Worm (Caenorhabditis elegans) whole organism, late embryonic: ENCODE measurements around the gene eri-1.

ENCODE experiments used
- C38D4.7 ChIP-seq: fragments of 200-800 bp; sonication (Bioruptor generic); optimal IDR thresholded peaks from 2 replicates; lab custom pipeline; 2018; ENCODE audit warnings: mild to moderate bottlenecking, missing genetic modification characterization, moderate library complexity, missing compliant biosample characterization
- K09A11.1 ChIP-seq: sonication (generic microtip); optimal IDR thresholded peaks from 2 replicates; lab custom pipeline; 2017; ENCODE audit warnings: antibody characterized with exemption, mild to moderate bottlenecking, missing genetic modification characterization, missing compliant biosample characterization; ENCODE audit not compliant: insufficient read depth
- T23F11.4 ChIP-seq: fragments of 200-800 bp; sonication (Bioruptor generic); optimal IDR thresholded peaks from 2 replicates; lab custom pipeline; 2018; ENCODE audit warnings: mild to moderate bottlenecking, missing genetic modification characterization, missing compliant biosample characterization
- ahr-1 ChIP-seq: sonication (generic microtip); optimal IDR thresholded peaks from 2 replicates; lab custom pipeline; 2016; ENCODE audit warnings: missing genetic modification characterization, missing compliant biosample characterization
- ama-1 ChIP-seq: fragments of 150-350 bp; optimal IDR thresholded peaks from 2 replicates; lab custom pipeline; 2014
- ceh-14 ChIP-seq: sonication (generic microtip); optimal IDR thresholded peaks from 2 replicates; lab custom pipeline; 2016; ENCODE audit warnings: missing genotype, missing genetic modification characterization, missing compliant biosample characterization
- ceh-18 ChIP-seq: sonication (generic microtip); optimal IDR thresholded peaks from 2 replicates; lab custom pipeline; 2016; ENCODE audit warnings: missing genetic modification characterization, missing compliant biosample characterization
- ceh-2 ChIP-seq: sonication (generic microtip); optimal IDR thresholded peaks from 2 replicates; lab custom pipeline; 2016; ENCODE audit warnings: missing genotype, missing genetic modification characterization, missing compliant biosample characterization
- ceh-22 ChIP-seq: sonication (generic microtip); optimal IDR thresholded peaks from 2 replicates; lab custom pipeline; 2017; ENCODE audit warnings: missing biosample characterization, missing genetic modification characterization
- ceh-30 ChIP-seq: fragments of 150-350 bp; optimal IDR thresholded peaks from 2 replicates; lab custom pipeline; 2014; ENCODE audit warnings: missing biosample characterization, missing genetic modification characterization
- ceh-31 ChIP-seq: sonication (generic microtip); optimal IDR thresholded peaks from 2 replicates; lab custom pipeline; 2016; ENCODE audit warnings: missing genetic modification characterization, missing compliant biosample characterization
- ceh-34 ChIP-seq: sonication (generic microtip); optimal IDR thresholded peaks from 2 replicates; lab custom pipeline; 2016; ENCODE audit warnings: mild to moderate bottlenecking, missing genetic modification characterization, missing compliant biosample characterization
- ceh-48 ChIP-seq: sonication (generic microtip); optimal IDR thresholded peaks from 2 replicates; lab custom pipeline; 2016; ENCODE audit warnings: missing genetic modification characterization, inconsistent platforms, missing compliant biosample characterization
- ceh-9 ChIP-seq: sonication (generic microtip); optimal IDR thresholded peaks from 2 replicates; lab custom pipeline; 2016; ENCODE audit warnings: mild to moderate bottlenecking, missing genetic modification characterization, inconsistent platforms, missing compliant biosample characterization
- dve-1 ChIP-seq: sonication (generic microtip); optimal IDR thresholded peaks from 2 replicates; lab custom pipeline; 2017; ENCODE audit warnings: antibody characterized with exemption, mild to moderate bottlenecking, missing genetic modification characterization, missing compliant biosample characterization
- elt-4 ChIP-seq: sonication (generic microtip); optimal IDR thresholded peaks from 2 replicates; lab custom pipeline; 2016; ENCODE audit warnings: missing genetic modification characterization, missing compliant biosample characterization
- ets-4 ChIP-seq: sonication (generic microtip); optimal IDR thresholded peaks from 2 replicates; lab custom pipeline; 2016; ENCODE audit warnings: missing genetic modification characterization, missing compliant biosample characterization
- eyg-1 ChIP-seq: sonication (generic microtip); optimal IDR thresholded peaks from 2 replicates; lab custom pipeline; 2016; ENCODE audit warnings: missing genotype, missing genetic modification characterization, missing compliant biosample characterization
- fkh-10 ChIP-seq: fragments of 150-350 bp; optimal IDR thresholded peaks from 2 replicates; lab custom pipeline; 2014; ENCODE audit warnings: missing biosample characterization, missing genetic modification reagents, missing genetic modification characterization
- fkh-6 ChIP-seq: sonication (generic microtip); optimal IDR thresholded peaks from 2 replicates; lab custom pipeline; 2016; ENCODE audit warnings: missing genetic modification characterization, missing compliant biosample characterization
- gmeb-2 ChIP-seq: sonication (generic microtip); optimal IDR thresholded peaks from 2 replicates; lab custom pipeline; 2016; ENCODE audit warnings: missing genetic modification characterization, inconsistent platforms, missing compliant biosample characterization
- hlh-6 ChIP-seq: sonication (generic microtip); optimal IDR thresholded peaks from 2 replicates; lab custom pipeline; 2016; ENCODE audit warnings: missing genotype, missing genetic modification characterization, missing compliant biosample characterization
- hlh-8 ChIP-seq: sonication (generic microtip); optimal IDR thresholded peaks from 2 replicates; lab custom pipeline; 2016; ENCODE audit warnings: missing genotype, missing genetic modification characterization, missing compliant biosample characterization
- lin-11 ChIP-seq: fragments of 200-800 bp; sonication (Bioruptor generic); optimal IDR thresholded peaks from 2 replicates; lab custom pipeline; 2018; ENCODE audit warnings: mild to moderate bottlenecking, missing genetic modification characterization, missing compliant biosample characterization
- mec-3 ChIP-seq: sonication (generic microtip); optimal IDR thresholded peaks from 2 replicates; lab custom pipeline; 2016; ENCODE audit warnings: borderline replicate concordance, missing genetic modification characterization, missing compliant biosample characterization
- nfya-1 ChIP-seq: sonication (generic microtip); optimal IDR thresholded peaks from 2 replicates; lab custom pipeline; 2017; ENCODE audit warnings: missing genetic modification characterization, mild to moderate bottlenecking, missing compliant biosample characterization, antibody characterized with exemption, moderate library complexity
- nhr-232 ChIP-seq: sonication (generic microtip); optimal IDR thresholded peaks from 2 replicates; lab custom pipeline; 2016; ENCODE audit warnings: missing genetic modification characterization, missing compliant biosample characterization
- npax-4 ChIP-seq: sonication (generic microtip); optimal IDR thresholded peaks from 2 replicates; lab custom pipeline; 2016; ENCODE audit warnings: missing genetic modification characterization, missing compliant biosample characterization
- pat-9 ChIP-seq: fragments of 200-800 bp; sonication (Bioruptor generic); optimal IDR thresholded peaks from 2 replicates; lab custom pipeline; 2018; ENCODE audit warnings: mild to moderate bottlenecking, missing genetic modification characterization, moderate library complexity, missing compliant biosample characterization
- pax-1 ChIP-seq: fragments of 150-350 bp; optimal IDR thresholded peaks from 2 replicates; lab custom pipeline; 2014; ENCODE audit warnings: missing biosample characterization, missing genetic modification characterization
- pha-2 ChIP-seq: sonication (generic microtip); optimal IDR thresholded peaks from 2 replicates; lab custom pipeline; 2017; ENCODE audit warnings: mild to moderate bottlenecking, missing genetic modification characterization, missing compliant biosample characterization
- pha-4 ChIP-seq: fragments of 150-350 bp; optimal IDR thresholded peaks from 2 replicates; lab custom pipeline; 2018; ENCODE audit warnings: missing biosample characterization, missing genetic modification reagents, missing genetic modification characterization
- pqm-1 ChIP-seq: sonication (generic microtip); optimal IDR thresholded peaks from 2 replicates; lab custom pipeline; 2016; ENCODE audit warnings: missing genetic modification characterization, missing compliant biosample characterization
- pros-1 ChIP-seq: fragments of 150-350 bp; optimal IDR thresholded peaks from 2 replicates; lab custom pipeline; 2014; ENCODE audit warnings: missing biosample characterization, missing genetic modification reagents, missing genetic modification characterization
- ref-2 ChIP-seq: sonication (generic microtip); optimal IDR thresholded peaks from 2 replicates; lab custom pipeline; 2016; ENCODE audit warnings: missing genetic modification characterization, missing compliant biosample characterization
- rnt-1 ChIP-seq: sonication (generic microtip); optimal IDR thresholded peaks from 2 replicates; lab custom pipeline; 2016; ENCODE audit warnings: missing genetic modification characterization, missing compliant biosample characterization
- sdc-2 ChIP-seq: sonication (generic microtip); optimal IDR thresholded peaks from 2 replicates; lab custom pipeline; 2016; ENCODE audit warnings: missing genotype, missing genetic modification characterization, missing compliant biosample characterization
- sox-4 ChIP-seq: sonication (generic microtip); optimal IDR thresholded peaks from 2 replicates; lab custom pipeline; 2017; ENCODE audit warnings: mild to moderate bottlenecking, missing genetic modification characterization, inconsistent platforms, missing compliant biosample characterization
- syd-9 ChIP-seq: sonication (generic microtip); optimal IDR thresholded peaks from 2 replicates; lab custom pipeline; 2016; ENCODE audit warnings: mild to moderate bottlenecking, missing genetic modification characterization, moderate library complexity, missing compliant biosample characterization
- tbx-2 ChIP-seq: sonication (generic microtip); optimal IDR thresholded peaks from 2 replicates; lab custom pipeline; 2016; ENCODE audit warnings: missing genetic modification characterization, missing compliant biosample characterization
- tbx-7 ChIP-seq: sonication (generic microtip); optimal IDR thresholded peaks from 2 replicates; lab custom pipeline; 2016; ENCODE audit warnings: missing genotype, missing genetic modification characterization, missing compliant biosample characterization
- ttx-3 ChIP-seq: sonication (generic microtip); optimal IDR thresholded peaks from 2 replicates; lab custom pipeline; 2016; ENCODE audit warnings: missing genetic modification reagents, missing genetic modification characterization, missing compliant biosample characterization
- unc-55 ChIP-seq: sonication (generic microtip); optimal IDR thresholded peaks from 2 replicates; lab custom pipeline; 2017; ENCODE audit warnings: missing biosample characterization, missing genetic modification reagents, missing genetic modification characterization
- unc-86 ChIP-seq: sonication (generic microtip); optimal IDR thresholded peaks from 2 replicates; lab custom pipeline; 2016; ENCODE audit warnings: missing genetic modification characterization, missing compliant biosample characterization
- zip-5 ChIP-seq: sonication (generic microtip); optimal IDR thresholded peaks from 2 replicates; lab custom pipeline; 2016; ENCODE audit warnings: missing genetic modification characterization, missing compliant biosample characterization
- ztf-16 ChIP-seq: sonication (generic microtip); optimal IDR thresholded peaks from 2 replicates; lab custom pipeline; 2017; ENCODE audit warnings: missing genetic modification characterization, missing compliant biosample characterization

The eri-1 gene

DNA sequence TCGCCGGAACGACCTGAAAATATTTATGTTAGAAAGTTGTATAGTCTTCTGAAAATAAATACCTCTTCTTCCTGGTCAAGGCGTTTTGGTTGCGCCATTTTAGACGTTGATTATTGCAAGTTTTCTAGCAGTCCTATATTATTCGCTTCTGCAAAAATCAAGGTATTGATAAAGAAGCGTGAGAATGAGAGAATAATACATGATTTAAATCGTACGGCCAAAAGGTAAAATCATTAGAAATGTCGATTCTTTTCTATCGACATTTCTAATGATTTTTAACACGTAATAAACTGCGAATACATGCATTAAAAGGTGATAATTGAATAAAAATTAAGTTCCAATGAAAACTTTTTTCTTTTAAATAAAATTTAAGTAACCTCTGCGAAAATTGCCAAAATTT is 43.8 kb downstream of the eri-1 start, which contains the start of gene fln-1:
Gene fln-1 (minus strand): TSS at position 101 of the 400 bp plus-strand sequence.
- TF ChIP-seq eyg-1 (tag; lab: Kevin White, UChicago) (no peak), ceh-34 (tag; lab: Kevin White, UChicago) (no peak), ceh-9 (tag; lab: Kevin White, UChicago) (no peak)

DNA sequence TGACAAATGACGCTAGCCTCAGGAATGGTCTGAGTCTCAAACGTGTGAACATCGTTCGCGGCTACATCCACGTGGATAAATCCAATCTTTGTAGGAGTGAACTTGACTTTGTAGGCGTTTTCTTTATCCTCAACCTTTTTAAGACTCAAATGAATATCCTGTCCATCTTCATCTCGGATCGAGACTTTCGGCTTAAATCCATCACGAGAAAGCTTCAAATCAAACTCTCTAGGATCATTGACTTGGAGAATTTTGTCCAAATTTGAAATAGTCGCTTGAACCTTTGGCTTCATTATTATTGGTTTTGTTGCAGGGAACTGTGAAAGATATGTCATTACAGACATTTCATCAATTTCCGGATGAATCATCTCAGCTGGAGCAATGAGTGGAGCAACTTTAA is 45.8 kb downstream of the eri-1 start:
- TF ChIP-seq gmeb-2 (no peak), ceh-31 (tag; lab: Kevin White, UChicago) (no peak), pat-9 (no peak), fkh-6 (tag; lab: Kevin White, UChicago) (no peak), pqm-1 (tag; lab: Kevin White, UChicago) (no peak), unc-55 (no peak), sox-4 (tag; lab: Kevin White, UChicago) (no peak), syd-9 (no peak), pax-1 (tag; lab: Kevin White, UChicago) (no peak), ttx-3 (tag; lab: Kevin White, UChicago) (no peak), tbx-7 (tag; lab: Kevin White, UChicago) (no peak), ceh-30 (tag; lab: Kevin White, UChicago) (no peak), sdc-2 (tag; lab: Kevin White, UChicago) (no peak), ref-2 (tag; lab: Kevin White, UChicago) (no peak), elt-4 (tag; lab: Kevin White, UChicago) (no peak), ceh-18 (tag; lab: Kevin White, UChicago) (no peak), dve-1 (tag; lab: Kevin White, UChicago) (no peak), T23F11.4 (no peak), ahr-1 (tag; lab: Kevin White, UChicago) (no peak), ceh-48 (tag; lab: Kevin White, UChicago) (no peak)
- TF ChIP-seq, all 69 proteins: peak for 0

DNA sequence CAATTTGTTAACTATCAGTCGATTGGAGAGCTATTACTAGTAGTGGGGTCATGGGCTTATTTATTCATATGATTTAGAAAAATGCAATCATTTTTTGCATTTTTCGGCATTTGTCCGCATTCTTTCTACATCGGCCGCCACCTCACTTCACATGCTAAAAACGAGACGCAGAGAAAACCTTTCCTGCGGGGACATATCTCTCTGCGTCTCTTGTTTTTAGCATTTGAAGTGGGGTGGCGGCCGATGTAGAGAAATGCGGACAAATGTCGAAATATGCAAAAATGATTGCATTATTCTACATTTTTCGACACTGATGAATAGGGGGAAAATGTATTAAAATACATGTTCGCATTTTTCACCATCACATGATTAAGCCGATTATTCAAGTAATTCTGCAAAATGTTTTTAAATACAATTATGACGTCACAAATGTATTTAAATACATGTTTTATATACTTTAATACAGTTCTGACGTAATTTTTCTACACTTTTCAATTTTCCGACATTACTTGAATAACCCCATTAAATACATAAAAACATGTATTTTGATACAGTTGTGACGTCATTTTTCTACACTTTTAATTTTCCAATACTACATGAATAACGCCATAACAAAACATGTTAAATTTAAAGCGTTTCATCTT is 47.5 kb downstream of the eri-1 start:
- TF ChIP-seq pha-4 (tag; lab: Kevin White, UChicago) = no peak
- peak; percentile 33 for TF ChIP-seq ceh-31 (tag; lab: Kevin White, UChicago)

DNA sequence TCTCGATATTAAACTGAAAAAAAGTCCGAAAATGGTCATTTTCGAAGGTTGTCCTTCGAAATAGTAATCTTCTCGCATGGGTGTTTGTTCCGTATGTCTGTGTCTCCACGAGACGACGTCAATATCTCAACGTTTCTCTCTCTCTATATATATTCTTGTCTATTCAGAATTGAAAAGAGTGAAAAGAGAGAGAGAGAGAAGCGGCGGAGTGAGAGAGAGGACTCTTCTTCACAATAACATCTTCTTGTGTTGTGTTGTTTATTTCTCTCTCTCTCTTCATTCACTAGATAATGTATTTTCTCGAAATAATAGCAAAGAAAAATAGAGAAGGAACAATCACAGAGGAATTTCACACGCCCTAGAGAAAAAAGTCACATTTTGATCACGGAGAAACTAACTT is 53.4 kb downstream of the eri-1 start:
- TF ChIP-seq ceh-48 (tag; lab: Kevin White, UChicago) (no peak), pax-1 (tag; lab: Kevin White, UChicago) (no peak), hlh-8 (tag; lab: Kevin White, UChicago) (no peak), nhr-232 (tag; lab: Kevin White, UChicago) (no peak), C38D4.7 (GFP tag; lab: Kevin White, UChicago) (no peak), pros-1 (no peak), npax-4 (tag; lab: Kevin White, UChicago) (no peak), lin-11 (no peak), hlh-6 (tag; lab: Kevin White, UChicago) (no peak), ceh-34 (tag; lab: Kevin White, UChicago) (no peak), unc-86 (tag; lab: Kevin White, UChicago) (no peak), unc-55 (peak; percentile 73), pha-2 (tag; lab: Kevin White, UChicago) (no peak), fkh-10 (GFP tag; lab: Kevin White, UChicago) (no peak), ceh-22 (no peak), rnt-1 (tag; lab: Kevin White, UChicago) (no peak), syd-9 (no peak), ceh-14 (tag; lab: Kevin White, UChicago) (no peak), eyg-1 (tag; lab: Kevin White, UChicago) (no peak), tbx-2 (tag; lab: Kevin White, UChicago) (peak; percentile 18), ceh-31 (tag; lab: Kevin White, UChicago) (peak; percentile 60), mec-3 (tag; lab: Kevin White, UChicago) (no peak), K09A11.1 (tag; lab: Kevin White, UChicago) (no peak), ama-1 (no peak), ets-4 (no peak), nfya-1 (peak; percentile 27), ttx-3 (tag; lab: Kevin White, UChicago) (no peak), ceh-2 (tag; lab: Kevin White, UChicago) (no peak), ztf-16 (tag; lab: Kevin White, UChicago) (no peak), dve-1 (tag; lab: Kevin White, UChicago) (no peak), zip-5 (tag; lab: Kevin White, UChicago) (no peak), ceh-9 (tag; lab: Kevin White, UChicago) (no peak)
